Worm (Caenorhabditis elegans) whole organism, mixed stage, embryonic: ENCODE measurements around the gene C50H2.4.

Source experiments
- M03D4.4 ChIP-seq: sonication (generic microtip); optimal IDR thresholded peaks from 2 replicates; lab custom pipeline; 2017; ENCODE audit warnings: mild to moderate bottlenecking, missing genetic modification characterization, missing compliant biosample characterization
- bed-3 ChIP-seq: fragments of 200-800 bp; sonication (Bioruptor generic); optimal IDR thresholded peaks from 3 replicates; lab custom pipeline; 2018; ENCODE audit warnings: mild to moderate bottlenecking, missing genetic modification characterization, moderate library complexity, missing compliant biosample characterization
- blmp-1 ChIP-seq: fragments of 150-350 bp; optimal IDR thresholded peaks from 2 replicates; lab custom pipeline; 2014; ENCODE audit warnings: missing biosample characterization, missing genetic modification characterization
- ceh-39 ChIP-seq: fragments of 150-350 bp; optimal IDR thresholded peaks from 2 replicates; lab custom pipeline; 2014; ENCODE audit warnings: missing biosample characterization, missing genetic modification characterization
- ceh-43 ChIP-seq: fragments of 200-800 bp; sonication (Bioruptor generic); optimal IDR thresholded peaks from 2 replicates; lab custom pipeline; 2018; ENCODE audit warnings: mild to moderate bottlenecking, missing genetic modification characterization, moderate library complexity, missing compliant biosample characterization
- ceh-83 ChIP-seq: fragments of 200-800 bp; sonication (Bioruptor generic); optimal IDR thresholded peaks from 2 replicates; lab custom pipeline; 2018; ENCODE audit warnings: mild to moderate bottlenecking, missing genetic modification characterization, missing compliant biosample characterization
- ces-1 ChIP-seq: fragments of 150-350 bp; optimal IDR thresholded peaks from 2 replicates; lab custom pipeline; 2014; ENCODE audit warnings: missing biosample characterization, missing genetic modification reagents, missing genetic modification characterization
- cnd-1 ChIP-seq: fragments of 200-800 bp; sonication (Bioruptor generic); optimal IDR thresholded peaks from 2 replicates; lab custom pipeline; 2018; ENCODE audit warnings: mild to moderate bottlenecking, missing genetic modification characterization, missing compliant biosample characterization
- drap-1 ChIP-seq: fragments of 200-800 bp; sonication (Bioruptor generic); optimal IDR thresholded peaks from 3 replicates; lab custom pipeline; 2018; ENCODE audit warnings: mild to moderate bottlenecking, missing genetic modification characterization, missing compliant biosample characterization
- elt-1 ChIP-seq: sonication (generic microtip); optimal IDR thresholded peaks from 2 replicates; lab custom pipeline; 2017; ENCODE audit warnings: missing genetic modification characterization, mild to moderate bottlenecking, missing compliant biosample characterization, antibody characterized with exemption, moderate library complexity, borderline replicate concordance; ENCODE audit not compliant: insufficient read depth
- elt-3 ChIP-seq: fragments of 150-350 bp; optimal IDR thresholded peaks from 2 replicates; lab custom pipeline; 2014; ENCODE audit warnings: missing biosample characterization, missing genetic modification characterization
- flh-1 ChIP-seq: fragments of 200-800 bp; sonication (Bioruptor generic); optimal IDR thresholded peaks from 2 replicates; lab custom pipeline; 2018; ENCODE audit warnings: mild to moderate bottlenecking, missing genetic modification characterization, moderate library complexity, missing compliant biosample characterization
- ham-2 ChIP-seq: fragments of 200-800 bp; sonication (Bioruptor generic); optimal IDR thresholded peaks from 2 replicates; lab custom pipeline; 2018; ENCODE audit warnings: mild to moderate bottlenecking, missing genetic modification characterization, missing compliant biosample characterization
- hlh-1 ChIP-seq: fragments of 150-350 bp; optimal IDR thresholded peaks from 2 replicates; lab custom pipeline; 2014; ENCODE audit warnings: missing biosample characterization, missing genetic modification reagents, missing genetic modification characterization
- lin-13 ChIP-seq: fragments of 150-350 bp; optimal IDR thresholded peaks from 2 replicates; lab custom pipeline; 2014; ENCODE audit warnings: missing biosample characterization, missing genetic modification characterization
- lin-32 ChIP-seq: fragments of 200-800 bp; sonication (Bioruptor generic); optimal IDR thresholded peaks from 2 replicates; lab custom pipeline; 2018; ENCODE audit warnings: mild to moderate bottlenecking, missing genetic modification characterization, missing compliant biosample characterization
- lsy-2 ChIP-seq: fragments of 150-350 bp; optimal IDR thresholded peaks from 2 replicates; lab custom pipeline; 2014; ENCODE audit warnings: missing biosample characterization, missing genetic modification characterization
- mab-5 ChIP-seq: fragments of 150-350 bp; optimal IDR thresholded peaks from 2 replicates; lab custom pipeline; 2014; ENCODE audit warnings: missing biosample characterization, missing genetic modification characterization
- mep-1 ChIP-seq: fragments of 150-350 bp; optimal IDR thresholded peaks from 2 replicates; lab custom pipeline; 2017; ENCODE audit warnings: missing biosample characterization, missing genetic modification reagents, missing genetic modification characterization, inconsistent platforms
- mls-2 ChIP-seq: sonication (generic microtip); optimal IDR thresholded peaks from 2 replicates; lab custom pipeline; 2016; ENCODE audit warnings: mild to moderate bottlenecking, missing genetic modification characterization, moderate library complexity, missing compliant biosample characterization
- nhr-12 ChIP-seq: fragments of 150-350 bp; optimal IDR thresholded peaks from 2 replicates; lab custom pipeline; 2014; ENCODE audit warnings: missing biosample characterization, missing genetic modification characterization
- nhr-2 ChIP-seq: fragments of 150-350 bp; optimal IDR thresholded peaks from 2 replicates; lab custom pipeline; 2014; ENCODE audit warnings: missing biosample characterization, missing genetic modification characterization
- nhr-237 ChIP-seq: fragments of 150-350 bp; optimal IDR thresholded peaks from 2 replicates; lab custom pipeline; 2014; ENCODE audit warnings: missing biosample characterization, missing genetic modification characterization
- nhr-28 ChIP-seq: fragments of 150-350 bp; optimal IDR thresholded peaks from 2 replicates; lab custom pipeline; 2014; ENCODE audit warnings: missing biosample characterization, missing genetic modification characterization
- nhr-76 ChIP-seq: sonication (generic microtip); optimal IDR thresholded peaks from 2 replicates; lab custom pipeline; 2017; ENCODE audit warnings: missing biosample characterization, missing genetic modification characterization
- snpc-4 ChIP-seq: fragments of 150-350 bp; optimal IDR thresholded peaks from 2 replicates; lab custom pipeline; 2014; ENCODE audit warnings: missing biosample characterization, missing genetic modification characterization
- sptf-1 ChIP-seq: sonication (generic microtip); optimal IDR thresholded peaks from 2 replicates; lab custom pipeline; 2017; ENCODE audit warnings: mild to moderate bottlenecking, missing genetic modification characterization, moderate library complexity, missing compliant biosample characterization
- tbx-8 ChIP-seq: fragments of 200-800 bp; sonication (Bioruptor generic); optimal IDR thresholded peaks from 2 replicates; lab custom pipeline; 2018; ENCODE audit warnings: mild to moderate bottlenecking, missing genetic modification characterization, moderate library complexity, missing compliant biosample characterization
- unc-120 ChIP-seq: sonication (generic microtip); optimal IDR thresholded peaks from 2 replicates; lab custom pipeline; 2017; ENCODE audit warnings: missing genetic modification characterization, missing compliant biosample characterization; ENCODE audit not compliant: poor library complexity, severe bottlenecking
- unc-39 ChIP-seq: fragments of 150-350 bp; optimal IDR thresholded peaks from 2 replicates; lab custom pipeline; 2014; ENCODE audit warnings: missing biosample characterization, missing genetic modification characterization
- unc-62 ChIP-seq: fragments of 150-350 bp; optimal IDR thresholded peaks from 2 replicates; lab custom pipeline; 2014; ENCODE audit warnings: missing biosample characterization, missing genetic modification reagents, missing genetic modification characterization
- zip-8 ChIP-seq: fragments of 150-350 bp; optimal IDR thresholded peaks from 2 replicates; lab custom pipeline; 2014; ENCODE audit warnings: missing biosample characterization, missing genetic modification characterization
- ztf-11 ChIP-seq: fragments of 150-350 bp; optimal IDR thresholded peaks from 2 replicates; lab custom pipeline; 2014; ENCODE audit warnings: missing biosample characterization, missing genetic modification characterization

C50H2.4 gene

ce11 chrV:9916665-9917064, at the start of gene C50H2.4:
C50H2.4 (plus strand) TSS chrV:9916965.
- TF ChIP-seq hlh-1 (tag; lab: Kevin White, UChicago) (no peak), mls-2 (tag; lab: Kevin White, UChicago) (no peak), zip-8 (no peak), sptf-1 (tag; lab: Kevin White, UChicago) (no peak), unc-39 (tag; lab: Kevin White, UChicago) (no peak), ham-2 (GFP tag; lab: Kevin White, UChicago) (no peak), lin-32 (GFP tag; lab: Kevin White, UChicago) (no peak), ceh-83 (GFP tag; lab: Kevin White, UChicago) (no peak), flh-1 (GFP tag; lab: Kevin White, UChicago) (no peak), nhr-76 (tag; lab: Kevin White, UChicago) (no peak), nhr-2 (tag; lab: Kevin White, UChicago) (no peak), unc-62 (GFP tag; lab: Kevin White, UChicago) (no peak), mep-1 (tag; lab: Kevin White, UChicago) (no peak), lin-13 (tag; lab: Kevin White, UChicago) (no peak), bed-3 (GFP tag; lab: Kevin White, UChicago) (no peak), M03D4.4 (tag; lab: Kevin White, UChicago) (no peak)

DNA sequence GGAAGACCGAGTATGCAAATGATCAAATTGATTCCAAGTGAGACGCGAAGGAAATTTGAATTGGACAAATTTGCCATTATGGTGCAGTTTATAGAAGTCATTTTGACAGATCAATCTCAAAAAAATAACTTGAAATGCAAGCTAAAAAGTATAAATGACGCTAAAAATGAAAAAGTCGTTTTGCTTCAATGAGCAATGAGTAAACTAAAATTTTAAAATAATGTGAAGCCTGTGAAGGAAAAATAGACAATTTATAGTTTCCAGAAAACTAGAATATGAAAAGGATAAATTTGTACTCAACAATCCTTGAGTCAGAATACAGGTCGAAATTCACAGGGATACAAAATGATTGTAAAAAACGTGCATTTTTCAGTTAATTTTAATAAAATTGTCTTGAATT, 48.5 kb upstream of the C50H2.4 start, which contains the start of gene srab-17:
Gene srab-17, minus strand, starts transcription at position 101 of the 400 bp plus-strand sequence.
- TF ChIP-seq mab-5 (tag; lab: Kevin White, UChicago), result no peak
- no peak for TF ChIP-seq ces-1 (GFP tag; lab: Kevin White, UChicago)
- TF ChIP-seq elt-3 (tag; lab: Kevin White, UChicago), result no peak
- TF ChIP-seq nhr-12 (tag; lab: Kevin White, UChicago), result no peak
- no peak for TF ChIP-seq snpc-4 (tag; lab: Kevin White, UChicago)
- TF ChIP-seq flh-1 (GFP tag; lab: Kevin White, UChicago), result no peak
- TF ChIP-seq M03D4.4 (tag; lab: Kevin White, UChicago), result no peak
- no peak for TF ChIP-seq ceh-83 (GFP tag; lab: Kevin White, UChicago)
- TF ChIP-seq, all 35 proteins: peak for 0

- TF ChIP-seq snpc-4 (tag; lab: Kevin White, UChicago), result no peak
- no peak for TF ChIP-seq lsy-2 (tag; lab: Kevin White, UChicago)
- TF ChIP-seq mab-5 (tag; lab: Kevin White, UChicago), result no peak
- no peak for TF ChIP-seq elt-1 (tag; lab: Kevin White, UChicago)
- TF ChIP-seq nhr-28 (tag; lab: Kevin White, UChicago), result no peak
- no peak for TF ChIP-seq mep-1 (tag; lab: Kevin White, UChicago)
- TF ChIP-seq ceh-83 (GFP tag; lab: Kevin White, UChicago), result no peak
- no peak for TF ChIP-seq ces-1 (GFP tag; lab: Kevin White, UChicago)
- no peak for TF ChIP-seq mls-2 (tag; lab: Kevin White, UChicago)
- no peak for TF ChIP-seq drap-1 (GFP tag; lab: Kevin White, UChicago)
- no peak for TF ChIP-seq zip-8
- TF ChIP-seq unc-62 (GFP tag; lab: Kevin White, UChicago), result no peak
- TF ChIP-seq lin-13 (tag; lab: Kevin White, UChicago), result no peak
- TF ChIP-seq unc-120 (tag; lab: Kevin White, UChicago), result no peak
- TF ChIP-seq blmp-1, result no peak
- TF ChIP-seq sptf-1 (tag; lab: Kevin White, UChicago), result no peak
- no peak for TF ChIP-seq unc-39 (tag; lab: Kevin White, UChicago)
- no peak for TF ChIP-seq ham-2 (GFP tag; lab: Kevin White, UChicago)
- no peak for TF ChIP-seq hlh-1 (tag; lab: Kevin White, UChicago)
- no peak for TF ChIP-seq elt-3 (tag; lab: Kevin White, UChicago)
Observed at ce11 chrV:9871339-9871738, 45.4 kb upstream of the C50H2.4 start, which contains the start of gene srab-18. srab-18 (minus strand) TSS chrV:9871439.

DNA sequence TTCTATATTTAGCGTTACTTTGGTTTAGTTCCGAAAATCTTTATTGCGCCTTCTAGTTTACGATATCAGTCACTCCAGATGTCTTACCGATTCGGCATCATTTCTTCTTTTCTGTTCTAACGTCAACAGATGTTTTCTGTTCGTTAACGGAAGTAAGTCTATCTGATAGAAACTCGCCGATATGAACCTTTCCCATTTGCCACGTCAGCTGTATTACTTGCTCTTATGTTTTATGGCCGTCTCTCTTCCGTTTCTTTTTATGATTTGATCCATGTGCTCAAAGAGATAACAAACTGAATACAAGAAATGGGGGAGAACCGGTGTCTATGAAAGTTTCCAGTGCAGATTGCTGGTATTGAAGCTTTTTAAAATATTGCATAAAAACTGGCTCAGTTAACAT, 37.4 kb upstream of the C50H2.4 start, which contains the start of gene srab-26:
Gene srab-26, minus strand, starts transcription at position 101 of the 400 bp plus-strand sequence.
- no peak for TF ChIP-seq tbx-8 (GFP tag; lab: Kevin White, UChicago)
- no peak for TF ChIP-seq elt-1 (tag; lab: Kevin White, UChicago)
- TF ChIP-seq cnd-1 (tag; lab: Kevin White, UChicago), result no peak
- no peak for TF ChIP-seq sptf-1 (tag; lab: Kevin White, UChicago)
- no peak for TF ChIP-seq ceh-39 (tag; lab: Kevin White, UChicago)
- no peak for TF ChIP-seq flh-1 (GFP tag; lab: Kevin White, UChicago)
- TF ChIP-seq hlh-1 (tag; lab: Kevin White, UChicago), result no peak
- TF ChIP-seq elt-3 (tag; lab: Kevin White, UChicago), result no peak
- TF ChIP-seq drap-1 (GFP tag; lab: Kevin White, UChicago), result no peak
- no peak for TF ChIP-seq unc-120 (tag; lab: Kevin White, UChicago)
- TF ChIP-seq nhr-237, result no peak
- TF ChIP-seq ztf-11, result no peak
- no peak for TF ChIP-seq ceh-43 (GFP tag; lab: Kevin White, UChicago)
- TF ChIP-seq nhr-28 (tag; lab: Kevin White, UChicago), result no peak
- TF ChIP-seq M03D4.4 (tag; lab: Kevin White, UChicago), result no peak
- no peak for TF ChIP-seq lin-13 (tag; lab: Kevin White, UChicago)
- no peak for TF ChIP-seq blmp-1
- no peak for TF ChIP-seq mep-1 (tag; lab: Kevin White, UChicago)
